Worm (Caenorhabditis elegans) whole organism, L4 larva: ENCODE data around the gene srd-50.

ENCODE experiments used
- F10B5.3 ChIP-seq: sonication (generic microtip); optimal IDR thresholded peaks from 2 replicates; lab custom pipeline; 2016; ENCODE audit warnings: mild to moderate bottlenecking, missing genetic modification characterization, missing compliant biosample characterization
- F26F4.8 ChIP-seq: fragments of 200-800 bp; sonication (Bioruptor generic); conservative IDR thresholded peaks from 2 replicates; pipeline ENCODE4 v1.3.6; 2022; ENCODE audit warnings: missing genetic modification characterization, missing compliant biosample characterization
- T20F7.1 ChIP-seq: fragments of 200-800 bp; sonication (Bioruptor generic); optimal IDR thresholded peaks from 2 replicates; lab custom pipeline; 2018; ENCODE audit warnings: mild to moderate bottlenecking, missing genetic modification characterization, missing compliant biosample characterization
- Y5F2A.4 ChIP-seq: fragments of 200-800 bp; sonication (Bioruptor generic); optimal IDR thresholded peaks from 2 replicates; lab custom pipeline; 2018; ENCODE audit warnings: mild to moderate bottlenecking, missing genetic modification characterization, missing compliant biosample characterization
- arid-1 ChIP-seq: fragments of 200-800 bp; sonication (Bioruptor generic); conservative IDR thresholded peaks from 2 replicates; pipeline ENCODE4 v1.3.6; 2022; ENCODE audit warnings: missing genetic modification reagents, missing genetic modification characterization, missing compliant biosample characterization
- ceh-44 ChIP-seq: fragments of 200-800 bp; sonication (Bioruptor generic); IDR thresholded peaks from 2 replicates; pipeline ENCODE4 v1.3.6; 2022; ENCODE audit warnings: missing genetic modification reagents, missing genetic modification characterization, missing compliant biosample characterization
- ceh-82 ChIP-seq: sonication (generic microtip); optimal IDR thresholded peaks from 2 replicates; lab custom pipeline; 2017; ENCODE audit warnings: missing biosample characterization, missing genetic modification characterization
- ces-1 ChIP-seq: fragments of 150-350 bp; sonication (generic microtip); optimal IDR thresholded peaks from 4 replicates; lab custom pipeline; 2014; ENCODE audit warnings: missing biosample characterization, missing genetic modification reagents, missing genetic modification characterization
- cey-2 ChIP-seq: sonication (generic microtip); optimal IDR thresholded peaks from 3 replicates; lab custom pipeline; 2017; ENCODE audit warnings: missing genetic modification characterization, mild to moderate bottlenecking, missing compliant biosample characterization, antibody characterized with exemption, borderline replicate concordance; ENCODE audit not compliant: insufficient read depth
- daf-12 ChIP-seq: fragments of 150-350 bp; optimal IDR thresholded peaks from 2 replicates; lab custom pipeline; 2014; ENCODE audit warnings: missing biosample characterization, missing genetic modification reagents, missing genetic modification characterization
- daf-16 ChIP-seq, 3 experiments: sonication (generic microtip); optimal IDR thresholded peaks; 2 replicates each; lab custom pipeline; 2016 to 2017; ENCODE audit warnings: missing genetic modification characterization in 3 of 3, missing genetic modification reagents in 3 of 3, mild to moderate bottlenecking in 2 of 3, missing compliant biosample characterization in 2 of 3, missing biosample characterization in 1 of 3, moderate library complexity in 1 of 3
- daf-19 ChIP-seq: fragments of 200-800 bp; sonication (Bioruptor generic); conservative IDR thresholded peaks from 2 replicates; pipeline ENCODE4 v1.3.6; 2022; ENCODE audit warnings: missing genetic modification characterization, missing compliant biosample characterization
- dmd-8 ChIP-seq: fragments of 200-800 bp; sonication (Bioruptor generic); IDR thresholded peaks from 2 replicates; pipeline ENCODE4 v1.3.6; 2022; ENCODE audit warnings: missing genetic modification characterization, missing compliant biosample characterization
- dpl-1 ChIP-seq: fragments of 150-350 bp; optimal IDR thresholded peaks from 2 replicates; lab custom pipeline; 2014; ENCODE audit warnings: missing biosample characterization, missing genetic modification reagents, missing genetic modification characterization
- duxl-1 ChIP-seq: sonication (generic microtip); optimal IDR thresholded peaks from 2 replicates; lab custom pipeline; 2016; ENCODE audit warnings: mild to moderate bottlenecking, missing genetic modification characterization, moderate library complexity, missing compliant biosample characterization; ENCODE audit not compliant: poor library complexity
- dve-1 ChIP-seq: sonication (generic microtip); optimal IDR thresholded peaks from 2 replicates; lab custom pipeline; 2017; ENCODE audit warnings: antibody characterized with exemption, mild to moderate bottlenecking, missing genetic modification characterization, missing compliant biosample characterization; ENCODE audit not compliant: insufficient read depth
- egl-27 ChIP-seq: sonication (generic microtip); optimal IDR thresholded peaks from 3 replicates; lab custom pipeline; 2017; ENCODE audit warnings: missing biosample characterization, missing genetic modification reagents, missing genetic modification characterization
- fos-1 ChIP-seq: fragments of 150-350 bp; optimal IDR thresholded peaks from 2 replicates; lab custom pipeline; 2014; ENCODE audit warnings: missing biosample characterization, missing genetic modification characterization
- gei-8 ChIP-seq: fragments of 200-800 bp; sonication (Bioruptor generic); optimal IDR thresholded peaks from 2 replicates; lab custom pipeline; 2018; ENCODE audit warnings: mild to moderate bottlenecking, missing genetic modification characterization, missing compliant biosample characterization
- hif-1 ChIP-seq, 2 experiments: sonication (generic microtip); optimal IDR thresholded peaks; 2 replicates each; lab custom pipeline; 2016 to 2017; ENCODE audit warnings: missing compliant biosample characterization in 2 of 2, missing genetic modification characterization in 2 of 2, missing genetic modification reagents in 2 of 2, missing genotype in 2 of 2, mild to moderate bottlenecking in 1 of 2
- hlh-11 ChIP-seq: fragments of 200-800 bp; sonication (Bioruptor generic); optimal IDR thresholded peaks from 2 replicates; lab custom pipeline; 2018; ENCODE audit warnings: mild to moderate bottlenecking, missing genetic modification characterization, missing compliant biosample characterization
- jun-1 ChIP-seq: fragments of 150-350 bp; optimal IDR thresholded peaks from 2 replicates; lab custom pipeline; 2014; ENCODE audit warnings: missing biosample characterization, missing genetic modification reagents, missing genetic modification characterization
- lin-1 ChIP-seq: fragments of 200-800 bp; sonication (Bioruptor generic); IDR thresholded peaks from 2 replicates; pipeline ENCODE4 v1.3.6; 2022; ENCODE audit warnings: missing genetic modification reagents, missing genetic modification characterization, missing compliant biosample characterization
- lin-15B ChIP-seq: fragments of 150-350 bp; sonication (generic microtip); optimal IDR thresholded peaks from 3 replicates; lab custom pipeline; 2014; ENCODE audit warnings: missing biosample characterization, missing genetic modification characterization
- lin-29 ChIP-seq: fragments of 200-800 bp; sonication (Bioruptor generic); IDR thresholded peaks from 2 replicates; pipeline ENCODE4 v1.3.6; 2022; ENCODE audit warnings: missing genetic modification reagents, missing genetic modification characterization, missing compliant biosample characterization
- lin-38 ChIP-seq: fragments of 200-800 bp; sonication (Bioruptor generic); IDR thresholded peaks from 2 replicates; pipeline ENCODE4 v1.3.6; 2022; ENCODE audit warnings: missing genetic modification reagents, missing genetic modification characterization, missing compliant biosample characterization
- lin-39 ChIP-seq: fragments of 150-350 bp; optimal IDR thresholded peaks from 2 replicates; lab custom pipeline; 2014; ENCODE audit warnings: missing biosample characterization, missing genetic modification reagents, missing genetic modification characterization
- lir-3 ChIP-seq: sonication (generic microtip); optimal IDR thresholded peaks from 2 replicates; lab custom pipeline; 2016; ENCODE audit warnings: mild to moderate bottlenecking, missing genetic modification characterization, missing compliant biosample characterization
- madf-5 ChIP-seq, 2 experiments: fragments of 200-800 bp; sonication (Bioruptor generic); IDR thresholded peaks; 2 replicates each; pipeline ENCODE4 v1.3.6; 2022; ENCODE audit warnings: missing compliant biosample characterization in 2 of 2, missing genetic modification characterization in 2 of 2
- madf-9 ChIP-seq: fragments of 200-800 bp; sonication (Bioruptor generic); conservative IDR thresholded peaks from 2 replicates; pipeline ENCODE4 v1.3.6; 2022; ENCODE audit warnings: missing genetic modification reagents, missing genetic modification characterization, missing compliant biosample characterization
- mdl-1 ChIP-seq, 2 experiments: fragments of 150-350 bp in 1 of 2; sonication (generic microtip) in 1 of 2; optimal IDR thresholded peaks; 2 replicates each; lab custom pipeline; 2014 to 2017; ENCODE audit warnings: missing biosample characterization in 2 of 2, missing genetic modification characterization in 2 of 2
- mes-2 ChIP-seq: sonication (generic microtip); optimal IDR thresholded peaks from 2 replicates; lab custom pipeline; 2016; ENCODE audit warnings: missing genotype, mild to moderate bottlenecking, missing genetic modification characterization, missing compliant biosample characterization; ENCODE audit not compliant: poor library complexity, severe bottlenecking
- nhr-10 ChIP-seq: fragments of 150-350 bp; optimal IDR thresholded peaks from 2 replicates; lab custom pipeline; 2014; ENCODE audit warnings: missing biosample characterization, missing genetic modification characterization
- nhr-25 ChIP-seq: sonication (generic microtip); optimal IDR thresholded peaks from 2 replicates; lab custom pipeline; 2017; ENCODE audit warnings: missing genetic modification characterization, mild to moderate bottlenecking, missing compliant biosample characterization, antibody characterized with exemption, moderate library complexity, borderline replicate concordance; ENCODE audit not compliant: insufficient read depth
- nhr-76 ChIP-seq: fragments of 150-350 bp; optimal IDR thresholded peaks from 2 replicates; lab custom pipeline; 2014; ENCODE audit warnings: missing biosample characterization, missing genetic modification characterization
- nhr-77 ChIP-seq: fragments of 150-350 bp; optimal IDR thresholded peaks from 2 replicates; lab custom pipeline; 2014; ENCODE audit warnings: missing biosample characterization, missing genetic modification characterization
- php-3 ChIP-seq: fragments of 200-800 bp; sonication (Bioruptor generic); IDR thresholded peaks from 2 replicates; pipeline ENCODE4 v1.3.6; 2022; ENCODE audit warnings: missing genetic modification reagents, missing genetic modification characterization, missing compliant biosample characterization
- snpc-4 ChIP-seq: fragments of 150-350 bp; optimal IDR thresholded peaks from 2 replicates; lab custom pipeline; 2014; ENCODE audit warnings: missing biosample characterization, missing genetic modification characterization
- spr-3 ChIP-seq: fragments of 200-800 bp; sonication (Bioruptor generic); optimal IDR thresholded peaks from 2 replicates; lab custom pipeline; 2018; ENCODE audit warnings: mild to moderate bottlenecking, missing genetic modification characterization, missing compliant biosample characterization
- unc-130 ChIP-seq: sonication (generic microtip); optimal IDR thresholded peaks from 2 replicates; lab custom pipeline; 2016; ENCODE audit warnings: missing genetic modification reagents, missing genetic modification characterization, missing compliant biosample characterization
- zfp-3 ChIP-seq: fragments of 200-800 bp; sonication (Bioruptor generic); conservative IDR thresholded peaks from 2 replicates; pipeline ENCODE4 v1.3.6; 2022; ENCODE audit warnings: missing genetic modification reagents, missing genetic modification characterization, missing compliant biosample characterization
- zip-11 ChIP-seq: fragments of 200-800 bp; sonication (Bioruptor generic); IDR thresholded peaks from 2 replicates; pipeline ENCODE4 v1.3.6; 2022; ENCODE audit warnings: missing genetic modification characterization, missing compliant biosample characterization
- zip-2 ChIP-seq: fragments of 150-350 bp; optimal IDR thresholded peaks from 2 replicates; lab custom pipeline; 2014; ENCODE audit warnings: missing biosample characterization, missing genetic modification characterization
- ztf-7 ChIP-seq: fragments of 150-350 bp; optimal IDR thresholded peaks from 2 replicates; lab custom pipeline; 2014; ENCODE audit warnings: missing biosample characterization, missing genetic modification characterization

The srd-50 gene

DNA sequence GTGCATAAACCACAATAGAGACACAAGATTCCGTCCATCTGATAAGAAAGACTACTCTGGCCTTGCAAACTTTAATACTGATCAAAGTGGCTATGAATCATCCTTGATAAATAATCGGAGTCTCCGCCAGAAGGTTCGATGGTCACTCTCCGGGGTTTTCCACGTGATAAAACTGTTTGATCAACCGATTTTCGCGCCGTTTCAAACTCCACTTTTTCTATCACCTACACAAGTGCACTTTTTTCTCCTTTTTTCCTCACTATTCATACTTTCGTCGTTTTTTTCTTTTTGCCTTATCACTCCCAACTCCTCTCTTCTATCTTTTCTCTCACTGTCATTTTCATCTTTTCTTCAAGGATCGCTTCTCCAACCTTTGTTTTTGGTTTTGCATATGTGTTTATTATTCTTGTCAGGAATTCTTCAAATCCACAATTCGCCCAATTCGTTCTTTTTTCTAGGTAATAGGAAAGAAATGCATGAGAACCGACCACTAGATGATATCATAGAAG, 47.1 kb upstream of the srd-50 start, which contains the start of gene F18H3.4 (continued):
- TF ChIP-seq jun-1 (tag; lab: Kevin White, UChicago) (peak; percentile 48), daf-19 (GFP tag; lab: Robert Waterston, UW) (no peak), dpl-1 (peak; percentile 48), ztf-7 (tag; lab: Kevin White, UChicago) (no peak), zfp-3 (GFP tag; lab: Robert Waterston, UW) (no peak), duxl-1 (tag; lab: Kevin White, UChicago) (no peak), lin-39 (tag; lab: Kevin White, UChicago) (no peak), mes-2 (tag; lab: Kevin White, UChicago) (peak; percentile 43), Y5F2A.4 (GFP tag; lab: Kevin White, UChicago) (no peak), nhr-10 (tag; lab: Kevin White, UChicago) (peak; percentile 65), egl-27 (tag; lab: Kevin White, UChicago) (no peak), mdl-1 (tag; optimal IDR thresholded peaks at IDR 0.05; lab: Kevin White, UChicago) (peak; percentile 12 to 77), dve-1 (tag; lab: Kevin White, UChicago) (peak; percentile 91), lin-29 (GFP tag; lab: Robert Waterston, UW) (no peak), lin-1 (peak; percentile 50; the same call in 1 of the 2 replicates), ces-1 (GFP tag; lab: Kevin White, UChicago) (no peak), arid-1 (GFP tag; lab: Robert Waterston, UW) (no peak), spr-3 (no peak), madf-5 (GFP tag; IDR thresholded peaks at IDR 0.05; lab: Robert Waterston, UW) (no peak), ceh-44 (GFP tag; lab: Robert Waterston, UW) (no peak), zip-2 (tag; lab: Kevin White, UChicago) (peak; percentile 31), lin-38 (GFP tag; lab: Robert Waterston, UW) (0 out of 2 replicates have a peak, but pooled peaks have one; percentile 20), hif-1 (tag; optimal IDR thresholded peaks at IDR 0.05; lab: Kevin White, UChicago) (peak in 1 of 2 experiments; percentile 31), daf-12 (no peak), nhr-77 (tag; lab: Kevin White, UChicago) (peak; percentile 95), daf-16 (GFP tag; optimal IDR thresholded peaks at IDR 0.05; lab: Kevin White, UChicago) (peak in 1 of 2 experiments; percentile 69), daf-16 (tag; optimal IDR thresholded peaks at IDR 0.05; lab: Kevin White, UChicago) (peak; percentile 87), hlh-11 (tag; lab: Kevin White, UChicago) (peak; percentile 96), nhr-76 (tag; lab: Kevin White, UChicago) (peak; percentile 30), F10B5.3 (tag; lab: Kevin White, UChicago) (no peak), gei-8 (GFP tag; lab: Kevin White, UChicago) (peak; percentile 29)

DNA sequence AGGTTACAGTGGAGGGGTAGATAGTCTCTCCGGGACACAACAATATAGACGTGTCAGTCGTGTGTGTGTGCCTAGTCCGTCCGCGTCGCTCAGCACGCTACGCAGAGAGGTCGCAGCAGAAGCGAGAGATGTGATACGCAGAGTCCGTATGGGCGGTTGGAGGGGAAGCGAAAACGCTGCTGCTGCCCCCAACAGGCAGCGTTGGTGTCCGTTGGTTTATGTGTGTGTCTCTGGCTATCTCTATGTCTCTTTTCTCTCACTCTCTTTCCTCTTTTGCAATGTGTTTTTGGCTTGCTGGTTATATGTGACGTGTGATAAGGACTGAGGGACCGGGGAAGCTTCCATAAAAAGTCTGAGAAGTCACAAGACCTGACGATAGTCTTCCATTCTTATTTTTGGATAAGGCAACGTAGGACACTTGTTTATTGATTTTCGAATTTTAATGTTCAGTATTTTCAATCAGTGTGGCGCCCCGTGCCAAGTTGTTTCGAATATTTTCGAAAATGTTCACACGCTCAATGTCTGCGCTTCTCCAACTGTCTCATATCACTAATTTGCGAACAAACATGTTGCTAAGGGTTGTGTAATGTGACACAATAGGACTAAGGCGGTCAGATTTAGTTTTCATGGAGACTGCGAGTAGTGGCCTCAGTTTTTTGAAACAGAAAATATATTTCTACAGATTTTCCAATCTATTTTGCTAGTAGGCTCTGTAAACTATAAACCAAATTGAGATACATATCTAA, 45.9 kb upstream of the srd-50 start, which contains the start of gene pab-2:
Gene pab-2, minus strand, starts transcription at position 69 of the 746 bp plus-strand sequence.
- TF ChIP-seq lin-15B (tag; lab: Kevin White, UChicago), result no peak
- TF ChIP-seq nhr-25 (tag; lab: Kevin White, UChicago), result peak; percentile 51
- TF ChIP-seq egl-27 (tag; lab: Kevin White, UChicago), result no peak
- TF ChIP-seq cey-2 (tag; lab: Kevin White, UChicago), result peak; percentile 16
- no peak for TF ChIP-seq daf-12
- no peak for TF ChIP-seq snpc-4 (tag; lab: Kevin White, UChicago)
- TF ChIP-seq daf-19 (GFP tag; lab: Robert Waterston, UW), result no peak
- no peak for TF ChIP-seq F26F4.8 (GFP tag; lab: Robert Waterston, UW)
- TF ChIP-seq zip-2 (tag; lab: Kevin White, UChicago), result peak; percentile 92
- peak; percentile 85 for TF ChIP-seq php-3 (GFP tag; lab: Robert Waterston, UW)
- no peak for TF ChIP-seq jun-1 (tag; lab: Kevin White, UChicago)
- TF ChIP-seq madf-9, result peak; percentile 72
- TF ChIP-seq T20F7.1, result peak; percentile 46
- peak in 1 of 2 experiments; percentile 39 for TF ChIP-seq daf-16 (GFP tag; optimal IDR thresholded peaks at IDR 0.05; lab: Kevin White, UChicago)
- TF ChIP-seq daf-16 (tag; optimal IDR thresholded peaks at IDR 0.05; lab: Kevin White, UChicago), result peak; percentile 83
- TF ChIP-seq nhr-10 (tag; lab: Kevin White, UChicago), result peak; percentile 38
- no peak for TF ChIP-seq unc-130 (GFP tag; lab: Kevin White, UChicago)
- no peak for TF ChIP-seq nhr-76 (tag; lab: Kevin White, UChicago)
- no peak for TF ChIP-seq fos-1
- TF ChIP-seq mes-2 (tag; lab: Kevin White, UChicago), result peak; percentile 59
- TF ChIP-seq ceh-82 (tag; lab: Kevin White, UChicago), result no peak
- TF ChIP-seq hlh-11 (tag; lab: Kevin White, UChicago), result peak; percentile 98
- TF ChIP-seq zip-11 (GFP tag; lab: Robert Waterston, UW), result no peak
- no peak for TF ChIP-seq lir-3 (tag; lab: Kevin White, UChicago)
- 0 out of 2 replicates have a peak, but pooled peaks have one; percentile 54 for TF ChIP-seq dmd-8 (GFP tag; lab: Robert Waterston, UW)
